Worm (Caenorhabditis elegans): ENCODE measurements around the gene ttr-7.

DNA sequence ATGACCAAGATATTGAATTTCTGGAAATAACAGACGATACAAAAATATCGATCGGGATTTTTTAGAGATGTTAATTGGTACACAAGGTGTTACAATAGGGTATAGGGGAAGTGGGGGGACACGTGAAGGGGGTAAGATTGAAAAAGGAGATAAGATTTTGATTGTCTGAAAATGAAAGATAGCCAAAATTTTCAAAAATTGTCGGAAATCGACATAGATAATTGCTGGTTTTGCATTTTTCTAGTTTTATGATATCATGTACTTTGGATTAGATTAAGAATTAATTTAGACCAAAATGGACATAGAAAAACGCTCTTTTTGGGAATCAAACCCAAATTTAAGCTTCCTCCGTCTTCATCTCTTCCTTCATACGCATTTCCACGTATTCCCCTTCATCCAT lies 22.0 kb downstream of the ttr-7 start, which contains the start of gene T19C3.5:
- TF ChIP-seq rpc-1 (optimal IDR thresholded peaks at IDR 0.05) (no peak), rpc-1 (tag; optimal IDR thresholded peaks at IDR 0.05) (no peak), zfh-2 (GFP tag; conservative IDR thresholded peaks at IDR 0.05) (no peak), nhr-90 (tag; optimal IDR thresholded peaks at IDR 0.05) (no peak), ceh-58 (GFP tag; IDR thresholded peaks at IDR 0.05) (no peak), snpc-4 (GFP tag; optimal IDR thresholded peaks at IDR 0.05) (no peak), snpc-4 (tag; optimal IDR thresholded peaks at IDR 0.05) (no peak), snpc-1.1 (tag; optimal IDR thresholded peaks at IDR 0.05; ENCODE audit: insufficient read depth) (no peak), ztf-28 (GFP tag; IDR thresholded peaks at IDR 0.05) (no peak), lin-26 (GFP tag; IDR thresholded peaks at IDR 0.05) (no peak), ccch-3 (GFP tag; optimal IDR thresholded peaks at IDR 0.05) (no peak), F52B5.7 (tag; optimal IDR thresholded peaks at IDR 0.05) (no peak), ama-1 (optimal IDR thresholded peaks at IDR 0.05) (no peak), ama-1 (GFP tag; optimal IDR thresholded peaks at IDR 0.05) (no peak), madf-8 (GFP tag; conservative IDR thresholded peaks at IDR 0.05) (no peak), egl-44 (GFP tag; IDR thresholded peaks at IDR 0.05) (no peak)

All from whole organism, young adult.